Fruit fly (Drosophila melanogaster) whole organism, larva: Measurements from ENCODE around the gene S-Lap3.

Experiments
- noc ChIP-seq: fragments of 200-800 bp; sonication (Bioruptor generic); optimal IDR thresholded peaks from 3 replicates; lab custom pipeline; 2019; ENCODE audit warnings: missing biosample characterization, mild to moderate bottlenecking, missing genetic modification characterization, moderate library complexity

Gene S-Lap3

dm6 chr3L:10481112-10481511, 16.1 kb downstream of the S-Lap3 start, which contains the start of gene Rbfox1:
TSS of gene Rbfox1 (plus strand) at chr3L:10481412.
- TF ChIP-seq noc (tag; lab: Kevin White, UChicago) = no peak

- TF ChIP-seq noc (tag; lab: Kevin White, UChicago) = no peak
Measured at dm6 chr3L:10482477-10482876, 17.5 kb downstream of the S-Lap3 start.

dm6 chr3L:10485496-10485895, 20.5 kb downstream of the S-Lap3 start:
- no peak for TF ChIP-seq noc (tag; lab: Kevin White, UChicago)

dm6 chr3L:10490561-10490960, 25.6 kb downstream of the S-Lap3 start, which contains the start of gene S-Lap4:
TSS of gene S-Lap4 (plus strand) at chr3L:10490861.
- TF ChIP-seq noc (tag; lab: Kevin White, UChicago) = no peak

dm6 chr3L:10495882-10496654, 31.1 kb downstream of the S-Lap3 start:
- no peak for TF ChIP-seq noc (tag; lab: Kevin White, UChicago)

DNA sequence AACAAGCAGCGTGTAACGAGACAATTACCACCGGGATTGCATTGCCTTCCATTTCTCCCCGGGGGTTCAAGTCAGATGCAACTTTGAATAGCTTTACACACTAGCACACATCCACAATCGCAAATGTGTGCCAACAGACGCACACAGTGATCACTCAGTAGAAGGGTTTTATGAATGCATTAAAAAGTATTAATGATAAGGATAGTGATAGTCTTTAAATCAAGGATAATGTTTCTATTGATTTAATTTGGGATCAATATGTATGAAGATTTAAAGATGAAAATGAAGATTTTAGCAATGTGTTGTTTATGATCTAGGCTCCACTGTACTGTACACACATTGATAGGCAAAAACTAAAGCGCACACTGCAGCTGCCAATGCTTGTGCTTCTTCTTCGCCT, 39.6 kb downstream of the S-Lap3 start:
- no peak for TF ChIP-seq noc (tag; lab: Kevin White, UChicago)

DNA sequence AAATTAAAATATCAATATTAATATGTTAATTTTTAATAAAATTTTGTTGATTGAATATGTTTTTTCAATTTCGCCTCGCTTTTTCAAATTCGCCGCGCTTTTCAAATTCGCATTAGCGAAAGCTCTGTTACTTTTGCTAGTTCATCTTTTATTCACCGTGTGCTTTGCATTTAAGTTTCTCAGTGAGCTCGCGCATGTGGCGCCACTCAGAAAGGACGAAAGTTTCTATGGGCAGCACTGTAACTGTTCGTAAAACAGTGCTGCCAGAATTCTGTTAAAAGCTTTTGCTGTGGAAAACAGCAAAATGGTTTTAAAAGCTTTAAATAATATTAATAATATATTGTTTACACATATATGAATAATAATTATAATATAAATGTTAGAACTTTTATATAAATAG, 43.0 kb downstream of the S-Lap3 start:
- TF ChIP-seq noc (tag; lab: Kevin White, UChicago) = no peak

dm6 chr3L:10513412-10513811, 48.4 kb downstream of the S-Lap3 start:
- no peak for TF ChIP-seq noc (tag; lab: Kevin White, UChicago)

DNA sequence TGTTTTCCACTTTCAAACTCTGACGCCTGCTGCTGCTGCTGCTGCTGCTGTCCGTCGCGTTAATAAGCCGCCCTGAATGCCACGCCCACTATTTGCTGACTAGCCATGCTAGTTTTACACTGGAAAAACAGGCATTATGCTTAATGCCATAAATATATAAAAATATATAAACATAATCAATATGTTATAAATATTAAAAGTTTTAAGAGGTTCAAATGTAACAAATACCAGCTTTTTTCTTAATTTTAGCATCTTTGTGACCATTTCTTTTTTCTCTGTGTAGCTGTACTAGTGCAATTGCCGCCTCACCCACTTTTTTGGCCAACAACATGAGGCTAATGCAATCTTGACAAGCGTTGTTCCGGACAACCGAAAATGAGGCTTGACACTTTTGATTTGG, 49.8 kb downstream of the S-Lap3 start:
- TF ChIP-seq noc (tag; lab: Kevin White, UChicago) = no peak

DNA sequence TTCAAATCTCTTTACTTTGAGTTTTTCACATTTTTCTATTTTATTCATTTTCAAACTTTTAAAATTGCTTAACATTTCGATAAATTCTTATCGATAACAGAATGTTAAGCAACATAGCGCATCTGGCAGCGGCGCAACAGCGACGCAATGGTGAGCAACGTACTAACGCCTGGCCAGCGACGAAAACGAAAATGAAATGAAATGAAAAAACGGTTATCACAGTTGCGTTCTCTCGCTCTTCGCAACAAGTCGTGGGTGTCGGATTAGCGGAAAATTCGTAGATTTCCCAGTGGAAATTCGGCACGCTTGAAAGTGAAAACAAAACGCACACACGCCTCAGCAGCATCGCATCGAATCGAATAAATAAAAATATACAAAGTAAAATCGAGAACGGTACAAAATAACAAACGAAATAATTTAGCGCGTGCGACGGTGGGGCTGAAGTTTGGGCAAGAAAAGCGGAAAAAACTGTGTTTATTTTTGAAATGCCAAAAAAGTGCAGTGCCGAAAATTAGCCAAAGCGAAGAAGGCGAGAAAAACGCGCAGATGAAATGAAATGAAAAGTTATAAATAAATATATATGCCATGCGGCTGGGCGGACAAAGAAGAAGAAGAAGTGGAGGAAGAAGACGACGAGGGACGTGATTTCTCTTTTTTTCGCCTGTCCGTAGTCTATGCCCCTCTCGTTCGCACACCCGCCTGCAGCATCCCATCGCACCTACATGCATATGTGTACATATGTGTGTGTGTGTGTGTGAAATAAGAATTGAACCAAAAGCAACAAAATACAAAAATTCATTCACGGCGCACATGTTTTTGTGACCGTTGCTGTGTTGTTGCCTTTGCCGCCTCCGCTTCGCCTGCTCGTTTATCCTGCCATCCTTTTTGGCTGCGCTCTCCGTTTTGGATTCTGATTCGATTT, 51.1 kb downstream of the S-Lap3 start:
- no peak for TF ChIP-seq noc (tag; lab: Kevin White, UChicago)

- no peak for TF ChIP-seq noc (tag; lab: Kevin White, UChicago)
Measured at dm6 chr3L:10516707-10517450, 51.9 kb downstream of the S-Lap3 start.

dm6 chr3L:10517451-10518385, 52.7 kb downstream of the S-Lap3 start:
- no peak for TF ChIP-seq noc (tag; lab: Kevin White, UChicago)
